Fruit fly (Drosophila melanogaster) S2 (cell line): ENCODE results near the gene CG10418.
A peak's percentile ranks its signal among the peaks of the same experiment; 100 is the strongest.

ENCODE experiments used
- CG8478 ChIP-seq: fragments of >200 bp; optimal IDR thresholded peaks from 2 replicates; lab custom pipeline; 2018
- CTCF ChIP-seq, 2 experiments: fragments of >200 bp; optimal IDR thresholded peaks; 2 replicates each; lab custom pipeline; 2018

The CG10418 gene

dm6 chr3L:12336339-12336738 lies at the start of gene CG10418:
Gene CG10418 (plus strand): TSS chr3L:12336676.
- peak in 1 of 2 experiments; percentile 29 for TF ChIP-seq CTCF (optimal IDR thresholded peaks at IDR 0.05; lab: Kevin White, UChicago)
- no peak for TF ChIP-seq CG8478 (lab: Kevin White, UChicago)

dm6 chr3L:12287370-12287769 lies 49.1 kb upstream of the CG10418 start:
- TF ChIP-seq CTCF (optimal IDR thresholded peaks at IDR 0.05; lab: Kevin White, UChicago) = no peak
- TF ChIP-seq CG8478 (lab: Kevin White, UChicago) = no peak

- TF ChIP-seq CG8478 (lab: Kevin White, UChicago) (no peak), CTCF (optimal IDR thresholded peaks at IDR 0.05; lab: Kevin White, UChicago) (no peak)
Measured at dm6 chr3L:12289664-12290063, 46.8 kb upstream of the CG10418 start.

- TF ChIP-seq CTCF (optimal IDR thresholded peaks at IDR 0.05; lab: Kevin White, UChicago) = no peak
- no peak for TF ChIP-seq CG8478 (lab: Kevin White, UChicago)
Measured at dm6 chr3L:12290556-12290955, 45.9 kb upstream of the CG10418 start.

- no peak for TF ChIP-seq CG8478 (lab: Kevin White, UChicago)
Measured at dm6 chr3L:12294602-12295001, 41.9 kb upstream of the CG10418 start.

dm6 chr3L:12296073-12296527 lies 40.4 kb upstream of the CG10418 start, which contains the start of gene CG4328:
Gene CG4328 (minus strand): TSS chr3L:12296123.
- TF ChIP-seq CG8478 (lab: Kevin White, UChicago) (no peak), CTCF (optimal IDR thresholded peaks at IDR 0.05; lab: Kevin White, UChicago) (no peak)

dm6 chr3L:12298092-12298491 lies 38.4 kb upstream of the CG10418 start:
- TF ChIP-seq CTCF (optimal IDR thresholded peaks at IDR 0.05; lab: Kevin White, UChicago) = no peak

- TF ChIP-seq CG8478 (lab: Kevin White, UChicago) = no peak
- TF ChIP-seq CTCF (optimal IDR thresholded peaks at IDR 0.05; lab: Kevin White, UChicago) = no peak
Measured at dm6 chr3L:12305896-12306295, 30.6 kb upstream of the CG10418 start.

dm6 chr3L:12310505-12310904 lies 26.0 kb upstream of the CG10418 start, which contains the start of gene CG44355:
Gene CG44355 (plus strand): TSS chr3L:12310805.
- TF ChIP-seq CTCF (optimal IDR thresholded peaks at IDR 0.05; lab: Kevin White, UChicago) = no peak
- TF ChIP-seq CG8478 (lab: Kevin White, UChicago) = no peak

- TF ChIP-seq CTCF (optimal IDR thresholded peaks at IDR 0.05; lab: Kevin White, UChicago) (no peak), CG8478 (lab: Kevin White, UChicago) (no peak)
Measured at dm6 chr3L:12313280-12313679, 23.2 kb upstream of the CG10418 start.

- no peak for TF ChIP-seq CG8478 (lab: Kevin White, UChicago)
Measured at dm6 chr3L:12319782-12320181, 16.7 kb upstream of the CG10418 start.

- TF ChIP-seq CTCF (optimal IDR thresholded peaks at IDR 0.05; lab: Kevin White, UChicago) (no peak), CG8478 (lab: Kevin White, UChicago) (no peak)
Measured at dm6 chr3L:12328781-12329282, 7.6 kb upstream of the CG10418 start, which contains the start of gene Lmx1a. Gene Lmx1a (plus strand): TSS chr3L:12329232.

- TF ChIP-seq CTCF (optimal IDR thresholded peaks at IDR 0.05; lab: Kevin White, UChicago) (no peak), CG8478 (lab: Kevin White, UChicago) (no peak)
Measured at dm6 chr3L:12329549-12329948, 6.9 kb upstream of the CG10418 start.

- no peak for TF ChIP-seq CTCF (optimal IDR thresholded peaks at IDR 0.05; lab: Kevin White, UChicago)
- TF ChIP-seq CG8478 (lab: Kevin White, UChicago) = no peak
Measured at dm6 chr3L:12350307-12350706, 13.8 kb downstream of the CG10418 start.

- TF ChIP-seq CTCF (optimal IDR thresholded peaks at IDR 0.05; lab: Kevin White, UChicago) = no peak
- no peak for TF ChIP-seq CG8478 (lab: Kevin White, UChicago)
Measured at dm6 chr3L:12351440-12351839, 15.0 kb downstream of the CG10418 start, which contains the start of gene CrzR. Gene CrzR (minus strand): TSS chr3L:12351544.

dm6 chr3L:12363729-12364128 lies 27.3 kb downstream of the CG10418 start:
- TF ChIP-seq CG8478 (lab: Kevin White, UChicago) (no peak), CTCF (optimal IDR thresholded peaks at IDR 0.05; lab: Kevin White, UChicago) (no peak)
